Worm (Caenorhabditis elegans) whole organism, young adult: ENCODE data around the gene ech-9.

Experiments
- B0336.3 ChIP-seq: fragments of 200-800 bp; sonication (Bioruptor generic); IDR thresholded peaks from 2 replicates; pipeline ENCODE4 v1.3.6; 2022; ENCODE audit warnings: missing genetic modification characterization, missing compliant biosample characterization
- F22D6.2 ChIP-seq: sonication (generic microtip); optimal IDR thresholded peaks from 2 replicates; lab custom pipeline; 2016; ENCODE audit warnings: mild to moderate bottlenecking, missing genetic modification characterization, missing compliant biosample characterization
- F23B12.7 ChIP-seq: sonication (generic microtip); optimal IDR thresholded peaks from 2 replicates; lab custom pipeline; 2017; ENCODE audit warnings: missing genetic modification characterization, mild to moderate bottlenecking, missing compliant biosample characterization, antibody characterized with exemption, moderate library complexity; ENCODE audit not compliant: insufficient read depth
- F39B2.1 ChIP-seq: fragments of 200-800 bp; sonication (Bioruptor generic); IDR thresholded peaks from 2 replicates; pipeline ENCODE4 v1.3.6; 2022; ENCODE audit warnings: missing genetic modification reagents, missing genetic modification characterization, missing compliant biosample characterization
- F52B5.7 ChIP-seq: sonication (generic microtip); optimal IDR thresholded peaks from 2 replicates; lab custom pipeline; 2016; ENCODE audit warnings: mild to moderate bottlenecking, missing genetic modification characterization, missing compliant biosample characterization
- Y67H2A.10 ChIP-seq: fragments of 200-800 bp; sonication (Bioruptor generic); conservative IDR thresholded peaks from 2 replicates; pipeline ENCODE4 v1.3.6; 2022; ENCODE audit warnings: missing genetic modification reagents, missing genetic modification characterization, missing compliant biosample characterization
- Y95B8A.8 ChIP-seq: fragments of 200-800 bp; sonication (Bioruptor generic); IDR thresholded peaks from 2 replicates; pipeline ENCODE4 v1.3.6; 2022; ENCODE audit warnings: missing genetic modification reagents, missing genetic modification characterization, missing compliant biosample characterization
- ama-1 ChIP-seq, 3 experiments: fragments of 150-350 bp in 1 of 3; sonication (generic microtip) in 2 of 3; optimal IDR thresholded peaks; 2 replicates each; lab custom pipeline; 2014 to 2018; ENCODE audit warnings: missing biosample characterization in 2 of 3, missing genetic modification characterization in 2 of 3, missing genetic modification reagents in 2 of 3
- aptf-2 ChIP-seq: fragments of 200-800 bp; sonication (Bioruptor generic); conservative IDR thresholded peaks from 2 replicates; pipeline ENCODE4 v1.3.6; 2022; ENCODE audit warnings: missing genetic modification reagents, missing genetic modification characterization, missing compliant biosample characterization
- aptf-3 ChIP-seq: fragments of 200-800 bp; sonication (Bioruptor generic); IDR thresholded peaks from 2 replicates; pipeline ENCODE4 v1.3.6; 2022; ENCODE audit warnings: missing genetic modification characterization, missing compliant biosample characterization
- atf-7 ChIP-seq: sonication (generic microtip); optimal IDR thresholded peaks from 2 replicates; lab custom pipeline; 2017; ENCODE audit warnings: mild to moderate bottlenecking, missing genetic modification characterization, missing compliant biosample characterization
- attf-3 ChIP-seq: fragments of 200-800 bp; sonication (Bioruptor generic); conservative IDR thresholded peaks from 2 replicates; pipeline ENCODE4 v1.3.6; 2022; ENCODE audit warnings: missing genetic modification reagents, missing genetic modification characterization, missing compliant biosample characterization
- attf-5 ChIP-seq: fragments of 200-800 bp; sonication (Bioruptor generic); optimal IDR thresholded peaks from 2 replicates; lab custom pipeline; 2018; ENCODE audit warnings: mild to moderate bottlenecking, missing genetic modification characterization, missing compliant biosample characterization
- ccch-3 ChIP-seq: fragments of 200-800 bp; sonication (Bioruptor generic); optimal IDR thresholded peaks from 2 replicates; lab custom pipeline; 2018; ENCODE audit warnings: mild to moderate bottlenecking, missing genetic modification characterization, missing compliant biosample characterization
- ceh-27 ChIP-seq: fragments of 200-800 bp; sonication (Bioruptor generic); optimal IDR thresholded peaks from 2 replicates; lab custom pipeline; 2018; ENCODE audit warnings: mild to moderate bottlenecking, missing genetic modification characterization, moderate library complexity, missing compliant biosample characterization
- dox-1 ChIP-seq: fragments of 200-800 bp; sonication (Bioruptor generic); IDR thresholded peaks from 2 replicates; pipeline ENCODE4 v1.3.6; 2022; ENCODE audit warnings: missing genetic modification reagents, missing genetic modification characterization, missing compliant biosample characterization
- dpl-1 ChIP-seq: fragments of 150-350 bp; optimal IDR thresholded peaks from 2 replicates; lab custom pipeline; 2014; ENCODE audit warnings: missing biosample characterization, missing genetic modification reagents, missing genetic modification characterization
- efl-1 ChIP-seq: fragments of 150-350 bp; optimal IDR thresholded peaks from 2 replicates; lab custom pipeline; 2014; ENCODE audit warnings: missing biosample characterization, missing genetic modification reagents, missing genetic modification characterization
- hmg-1.2 ChIP-seq: fragments of 200-800 bp; sonication (Bioruptor generic); IDR thresholded peaks from 2 replicates; pipeline ENCODE4 v1.3.6; 2022; ENCODE audit warnings: missing genetic modification reagents, missing genetic modification characterization, missing compliant biosample characterization
- hmg-20 ChIP-seq: fragments of 200-800 bp; sonication (Bioruptor generic); IDR thresholded peaks from 2 replicates; pipeline ENCODE4 v1.3.6; 2022; ENCODE audit warnings: missing genetic modification reagents, missing genetic modification characterization, missing compliant biosample characterization
- let-526 ChIP-seq: fragments of 200-800 bp; sonication (Bioruptor generic); IDR thresholded peaks from 2 replicates; pipeline ENCODE4 v1.3.6; 2022; ENCODE audit warnings: missing genetic modification reagents, missing genetic modification characterization, missing compliant biosample characterization
- lin-35 ChIP-seq, 3 experiments: fragments of 150-350 bp in 2 of 3; sonication (generic microtip) in 1 of 3; optimal IDR thresholded peaks; 2 replicates each; lab custom pipeline; 2014 to 2018; ENCODE audit warnings: missing biosample characterization in 3 of 3, missing genetic modification characterization in 3 of 3, missing genetic modification reagents in 3 of 3
- lin-40 ChIP-seq: sonication (generic microtip); optimal IDR thresholded peaks from 2 replicates; lab custom pipeline; 2016; ENCODE audit warnings: missing genetic modification characterization, mild to moderate bottlenecking, missing compliant biosample characterization, missing genotype, missing genetic modification reagents
- lin-54 ChIP-seq: fragments of 200-800 bp; sonication (Bioruptor generic); optimal IDR thresholded peaks from 2 replicates; lab custom pipeline; 2018; ENCODE audit warnings: mild to moderate bottlenecking, missing genetic modification characterization, missing compliant biosample characterization
- madf-6 ChIP-seq: fragments of 200-800 bp; sonication (Bioruptor generic); IDR thresholded peaks from 2 replicates; pipeline ENCODE4 v1.3.6; 2022; ENCODE audit warnings: missing genetic modification reagents, missing genetic modification characterization, missing compliant biosample characterization
- mcd-1 ChIP-seq: fragments of 200-800 bp; sonication (Bioruptor generic); IDR thresholded peaks from 2 replicates; pipeline ENCODE4 v1.3.6; 2022; ENCODE audit warnings: missing genetic modification reagents, missing genetic modification characterization, missing compliant biosample characterization
- mes-4 ChIP-seq: sonication (generic microtip); optimal IDR thresholded peaks from 2 replicates; lab custom pipeline; 2016; ENCODE audit warnings: missing genotype, missing genetic modification characterization, missing compliant biosample characterization
- nhr-80 ChIP-seq: sonication (generic microtip); optimal IDR thresholded peaks from 2 replicates; lab custom pipeline; 2016; ENCODE audit warnings: missing genetic modification characterization, missing compliant biosample characterization
- nhr-90 ChIP-seq: sonication (generic microtip); optimal IDR thresholded peaks from 2 replicates; lab custom pipeline; 2016; ENCODE audit warnings: missing genotype, mild to moderate bottlenecking, missing genetic modification characterization, missing compliant biosample characterization
- rec-8 ChIP-seq, 2 experiments: sonication (generic microtip); optimal IDR thresholded peaks; 2 replicates each; lab custom pipeline; 2016; ENCODE audit warnings: mild to moderate bottlenecking in 2 of 2, missing genetic modification characterization in 2 of 2, missing genetic modification reagents in 2 of 2, missing genotype in 2 of 2, missing biosample characterization in 1 of 2, missing compliant biosample characterization in 1 of 2, moderate library complexity in 1 of 2
- repo-1 ChIP-seq: sonication (generic microtip); optimal IDR thresholded peaks from 2 replicates; lab custom pipeline; 2017; ENCODE audit warnings: mild to moderate bottlenecking, missing genetic modification characterization, missing compliant biosample characterization
- snpc-1.1 ChIP-seq: sonication (generic microtip); optimal IDR thresholded peaks from 2 replicates; lab custom pipeline; 2017; ENCODE audit warnings: missing genetic modification characterization, mild to moderate bottlenecking, missing compliant biosample characterization, antibody characterized with exemption, moderate library complexity, missing genotype, missing genetic modification reagents; ENCODE audit not compliant: insufficient read depth
- snpc-3.4 ChIP-seq: sonication (generic microtip); optimal IDR thresholded peaks from 2 replicates; lab custom pipeline; 2017; ENCODE audit warnings: missing genetic modification characterization, mild to moderate bottlenecking, missing compliant biosample characterization, antibody characterized with exemption, moderate library complexity, missing genotype, missing genetic modification reagents
- snpc-4 ChIP-seq, 5 experiments: fragments of 150-350 bp in 1 of 5; sonication (generic microtip) in 4 of 5; optimal IDR thresholded peaks; 2 replicates each; lab custom pipeline; 2014 to 2018; ENCODE audit warnings: missing genetic modification characterization in 5 of 5, missing biosample characterization in 3 of 5, antibody characterized with exemption in 2 of 5, mild to moderate bottlenecking in 2 of 5, missing compliant biosample characterization in 2 of 5, missing genotype in 2 of 5, moderate library complexity in 2 of 5, missing genetic modification reagents in 1 of 5
- sptf-2 ChIP-seq: fragments of 200-800 bp; sonication (Bioruptor generic); optimal IDR thresholded peaks from 2 replicates; lab custom pipeline; 2018; ENCODE audit warnings: mild to moderate bottlenecking, missing genetic modification characterization, missing compliant biosample characterization
- tbp1 ChIP-seq: fragments of 200-800 bp; sonication (Bioruptor generic); optimal IDR thresholded peaks from 2 replicates; lab custom pipeline; 2018; ENCODE audit warnings: mild to moderate bottlenecking, missing genetic modification characterization, missing compliant biosample characterization
- unc-62 ChIP-seq: fragments of 150-350 bp; optimal IDR thresholded peaks from 2 replicates; lab custom pipeline; 2014; ENCODE audit warnings: missing biosample characterization, missing genetic modification reagents, missing genetic modification characterization
- zfh-2 ChIP-seq: fragments of 200-800 bp; sonication (Bioruptor generic); conservative IDR thresholded peaks from 2 replicates; pipeline ENCODE4 v1.3.6; 2022; ENCODE audit warnings: missing genetic modification reagents, missing genetic modification characterization, missing compliant biosample characterization
- ztf-18 ChIP-seq: sonication (generic microtip); optimal IDR thresholded peaks from 2 replicates; lab custom pipeline; 2016; ENCODE audit warnings: missing genotype, mild to moderate bottlenecking, missing genetic modification characterization, missing compliant biosample characterization
- ztf-26 ChIP-seq: sonication (generic microtip); optimal IDR thresholded peaks from 2 replicates; lab custom pipeline; 2017; ENCODE audit warnings: missing genetic modification characterization, missing compliant biosample characterization

The ech-9 gene

DNA sequence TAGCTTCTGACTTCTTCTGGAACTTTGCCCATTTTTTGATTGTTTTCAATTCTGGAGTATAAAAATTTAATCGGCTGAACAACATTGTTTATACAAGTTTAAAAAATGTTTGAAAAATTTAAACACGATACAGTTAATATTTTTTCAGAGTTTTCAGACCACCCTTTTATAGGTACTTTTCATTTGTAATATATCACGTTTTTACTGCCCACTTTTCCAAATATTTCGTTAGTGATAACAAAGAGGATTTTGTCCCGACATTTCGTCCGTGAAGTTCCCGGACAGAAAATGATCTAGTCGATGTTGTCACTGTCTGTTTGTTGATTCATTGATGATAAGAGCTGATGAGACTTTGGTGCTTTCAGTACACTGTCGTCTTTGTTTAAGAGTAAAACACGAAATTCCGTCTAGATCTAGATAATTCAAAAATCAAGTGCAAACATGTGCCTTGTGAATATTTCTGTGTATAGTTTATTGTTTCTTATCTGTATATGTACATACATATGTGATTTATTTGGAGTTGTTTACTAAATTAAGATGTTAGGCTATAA is at the start of gene ech-9:
Gene ech-9 (minus strand): TSS at position 51 of the 551 bp plus-strand sequence.
- TF ChIP-seq hmg-20 = no peak
- no peak for TF ChIP-seq F52B5.7 (tag; lab: Kevin White, UChicago)
- TF ChIP-seq unc-62 = no peak
- TF ChIP-seq sptf-2 (GFP tag; lab: Kevin White, UChicago) = no peak
- TF ChIP-seq Y67H2A.10 = no peak

DNA sequence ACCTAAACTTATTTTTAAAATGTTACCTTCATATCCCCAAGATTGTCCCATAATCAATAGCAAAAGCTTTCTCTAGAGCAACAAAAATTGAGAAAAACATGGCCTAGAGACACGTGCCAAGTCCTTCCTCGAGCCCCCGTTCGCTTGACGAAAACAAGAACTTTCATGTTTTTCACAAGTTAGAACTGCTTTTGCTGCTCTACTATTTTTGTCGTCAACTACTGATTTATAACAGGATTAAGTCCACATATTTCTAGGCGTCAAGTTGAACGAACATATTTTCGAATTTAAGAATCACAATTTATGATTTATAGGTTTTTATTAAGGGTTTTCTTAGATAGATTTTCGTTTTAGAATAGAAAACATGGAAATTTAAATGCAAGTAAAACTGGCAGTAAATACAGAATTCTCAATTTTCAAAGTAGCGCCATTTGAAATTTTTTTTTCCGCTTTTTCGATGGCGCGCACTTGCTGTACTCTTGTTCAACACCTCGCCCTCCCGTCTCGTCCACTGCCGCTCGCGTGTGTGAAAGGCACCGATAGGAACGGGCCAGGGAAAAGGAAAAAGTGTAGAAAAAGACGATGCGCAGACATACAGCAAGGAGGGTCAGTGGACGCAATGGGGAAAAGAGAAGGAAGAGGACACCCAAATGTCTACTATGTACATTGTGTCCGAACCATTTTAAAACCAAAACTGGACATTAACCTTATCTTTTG is 49.2 kb upstream of the ech-9 start, which contains the start of gene rad-51:
Gene rad-51 (minus strand): TSS at position 51 of the 717 bp plus-strand sequence.
- TF ChIP-seq dox-1 (GFP tag; lab: Robert Waterston, UW) (peak; percentile 71), dpl-1 (peak; percentile 49), lin-40 (peak; percentile 30), lin-35 (GFP tag; optimal IDR thresholded peaks at IDR 0.05; lab: Kevin White, UChicago) (peak in 1 of 3 experiments; percentile 59), F39B2.1 (no peak), F23B12.7 (tag; lab: Kevin White, UChicago) (peak; percentile 13), snpc-4 (GFP tag; optimal IDR thresholded peaks at IDR 0.05; lab: Kevin White, UChicago) (peak; percentile 24), snpc-4 (tag; optimal IDR thresholded peaks at IDR 0.05; lab: Kevin White, UChicago) (peak in 2 of 4 experiments; percentile 3 to 47), efl-1 (GFP tag; lab: Kevin White, UChicago) (peak; percentile 61), mes-4 (tag; lab: Kevin White, UChicago) (no peak), madf-6 (GFP tag; lab: Robert Waterston, UW) (peak; percentile 43), repo-1 (no peak), attf-3 (GFP tag; lab: Robert Waterston, UW) (0 out of 2 replicates have a peak, but pooled peaks have one; percentile 38), ama-1 (optimal IDR thresholded peaks at IDR 0.05; lab: Kevin White, UChicago) (no peak), ama-1 (GFP tag; optimal IDR thresholded peaks at IDR 0.05; lab: Kevin White, UChicago) (no peak), tbp1 (GFP tag; lab: Kevin White, UChicago) (no peak), atf-7 (tag; lab: Kevin White, UChicago) (no peak), zfh-2 (GFP tag; lab: Robert Waterston, UW) (peak; percentile 78), snpc-1.1 (tag; lab: Kevin White, UChicago) (no peak), hmg-1.2 (GFP tag; lab: Robert Waterston, UW) (peak; percentile 91; the same call in 1 of the 2 replicates), B0336.3 (GFP tag; lab: Robert Waterston, UW) (peak; percentile 14; the same call in 1 of the 2 replicates), nhr-80 (tag; lab: Kevin White, UChicago) (peak; percentile 70), rec-8 (tag; optimal IDR thresholded peaks at IDR 0.05; lab: Kevin White, UChicago) (no peak), ceh-27 (GFP tag; lab: Kevin White, UChicago) (peak; percentile 53), aptf-2 (GFP tag; lab: Robert Waterston, UW) (0 out of 2 replicates have a peak, but pooled peaks have one; percentile 8), nhr-90 (tag; lab: Kevin White, UChicago) (no peak), mcd-1 (GFP tag; lab: Robert Waterston, UW) (peak; percentile 80), aptf-3 (GFP tag; lab: Robert Waterston, UW) (no peak), lin-54 (peak; percentile 76), attf-5 (GFP tag; lab: Kevin White, UChicago) (peak; percentile 77), Y95B8A.8 (GFP tag; lab: Robert Waterston, UW) (0 out of 2 replicates have a peak, but pooled peaks have one; percentile 15), let-526 (GFP tag; lab: Robert Waterston, UW) (no peak), ztf-26 (tag; lab: Kevin White, UChicago) (no peak), snpc-3.4 (tag; lab: Kevin White, UChicago) (peak; percentile 38), ccch-3 (GFP tag; lab: Kevin White, UChicago) (no peak), ztf-18 (tag; lab: Kevin White, UChicago) (peak; percentile 19), F22D6.2 (tag; lab: Kevin White, UChicago) (no peak)
